Fruit fly (Drosophila melanogaster) whole organism, embryonic: ENCODE results near the gene Leash.
A peak's percentile ranks its signal among the peaks of the same experiment; 100 is the strongest.

Experiments used
- CG10147 ChIP-seq: fragments of 200-800 bp; sonication (Bioruptor generic); optimal IDR thresholded peaks from 2 replicates; lab custom pipeline; 2019; ENCODE audit warnings: missing biosample characterization, mild to moderate bottlenecking, missing genetic modification characterization, moderate library complexity
- CG10462 ChIP-seq: fragments of 200-800 bp; sonication (Bioruptor generic); optimal IDR thresholded peaks from 2 replicates; lab custom pipeline; 2016; ENCODE audit warnings: missing biosample characterization, missing genetic modification characterization
- CG11398 ChIP-seq: fragments of 200-800 bp; sonication (Bioruptor generic); optimal IDR thresholded peaks from 2 replicates; lab custom pipeline; 2016; ENCODE audit warnings: missing biosample characterization, missing genetic modification characterization
- CG11695 ChIP-seq: fragments of 200-800 bp; sonication (Bioruptor generic); IDR thresholded peaks from 3 replicates; pipeline ENCODE4 v1.3.6; 2022; ENCODE audit warnings: missing biosample characterization, missing genetic modification characterization
- CG14014 ChIP-seq: fragments of 200-800 bp; sonication (Bioruptor generic); IDR thresholded peaks from 2 replicates; pipeline ENCODE4 v1.3.6; 2022; ENCODE audit warnings: missing biosample characterization, missing genetic modification characterization
- CG14441 ChIP-seq: fragments of 200-800 bp; sonication (Bioruptor generic); IDR thresholded peaks from 2 replicates; pipeline ENCODE4 v1.3.6; 2022; ENCODE audit warnings: missing biosample characterization, missing genetic modification characterization
- CG14965 ChIP-seq: fragments of 200-800 bp; sonication (Bioruptor generic); optimal IDR thresholded peaks from 2 replicates; lab custom pipeline; 2016; ENCODE audit warnings: missing biosample characterization, missing genetic modification characterization, borderline replicate concordance
- CG15601 ChIP-seq: fragments of 200-800 bp; sonication (Bioruptor generic); optimal IDR thresholded peaks from 3 replicates; lab custom pipeline; 2019; ENCODE audit warnings: missing biosample characterization, mild to moderate bottlenecking, missing genetic modification characterization, moderate library complexity
- CG16779 ChIP-seq: fragments of 200-800 bp; sonication (Bioruptor generic); IDR thresholded peaks from 2 replicates; pipeline ENCODE4 v1.3.6; 2022; ENCODE audit warnings: missing biosample characterization, missing genetic modification characterization
- CG1832 ChIP-seq: fragments of 200-800 bp; sonication (Bioruptor generic); optimal IDR thresholded peaks from 2 replicates; lab custom pipeline; 2017; ENCODE audit warnings: missing biosample characterization, mild to moderate bottlenecking, missing genetic modification characterization, inconsistent platforms
- CG2129 ChIP-seq: fragments of 200-800 bp; sonication (Bioruptor generic); IDR thresholded peaks from 2 replicates; pipeline ENCODE4 v1.3.6; 2022; ENCODE audit warnings: missing biosample characterization, missing genetic modification characterization; ENCODE audit not compliant: partially characterized antibody
- CG2199 ChIP-seq: fragments of 200-800 bp; sonication (Bioruptor generic); IDR thresholded peaks from 3 replicates; pipeline ENCODE4 v1.3.6; 2022; ENCODE audit warnings: missing biosample characterization, missing genetic modification characterization
- CG30431 ChIP-seq: fragments of 200-800 bp; sonication (Bioruptor generic); optimal IDR thresholded peaks from 2 replicates; lab custom pipeline; 2017; ENCODE audit warnings: missing biosample characterization, missing genetic modification characterization
- CG31388 ChIP-seq: fragments of 200-800 bp; sonication (Bioruptor generic); optimal IDR thresholded peaks from 2 replicates; lab custom pipeline; 2016; ENCODE audit warnings: missing biosample characterization, missing genetic modification characterization
- CG32532 ChIP-seq: fragments of 200-800 bp; sonication (Bioruptor generic); IDR thresholded peaks from 2 replicates; pipeline ENCODE4 v1.3.6; 2022; ENCODE audit warnings: missing biosample characterization, missing genetic modification characterization
- CG32767 ChIP-seq: fragments of 200-800 bp; sonication (Bioruptor generic); IDR thresholded peaks from 2 replicates; pipeline ENCODE4 v1.3.6; 2022; ENCODE audit warnings: missing biosample characterization, missing genetic modification characterization
- CG3726 ChIP-seq: fragments of 200-800 bp; sonication (Bioruptor generic); IDR thresholded peaks from 3 replicates; pipeline ENCODE4, ENCODE4 v1.3.6; 2022; ENCODE audit warnings: missing biosample characterization, missing genetic modification characterization
- CG4424 ChIP-seq: fragments of 200-800 bp; sonication (Bioruptor generic); optimal IDR thresholded peaks from 3 replicates; lab custom pipeline; 2016; ENCODE audit warnings: missing biosample characterization, missing genetic modification characterization
- D ChIP-seq, 2 experiments: fragments of 200-800 bp in 1 of 2; fragments of >200 bp in 1 of 2; sonication (Bioruptor generic) in 1 of 2; optimal IDR thresholded peaks; 2 replicates in 1 of 2; 3 replicates in 1 of 2; lab custom pipeline; 2017; ENCODE audit warnings: mild to moderate bottlenecking in 1 of 2, missing biosample characterization in 1 of 2, missing genetic modification characterization in 1 of 2, missing genetic modification reagents in 1 of 2
- Dref ChIP-seq: fragments of 200-800 bp; sonication (Bioruptor generic); IDR thresholded peaks from 2 replicates; pipeline ENCODE4 v1.3.6; 2022; ENCODE audit warnings: missing biosample characterization, missing genetic modification characterization
- ERR ChIP-seq: fragments of 200-800 bp; sonication (Bioruptor generic); optimal IDR thresholded peaks from 2 replicates; lab custom pipeline; 2016; ENCODE audit warnings: missing biosample characterization, missing genetic modification characterization
- Gsc ChIP-seq: fragments of 200-800 bp; sonication (Bioruptor generic); IDR thresholded peaks from 2 replicates; pipeline ENCODE4 v1.3.6; 2022; ENCODE audit warnings: missing biosample characterization, missing genetic modification characterization
- Jarid2 ChIP-seq: fragments of 200-800 bp; sonication (Bioruptor generic); optimal IDR thresholded peaks from 3 replicates; lab custom pipeline; 2017; ENCODE audit warnings: mild to moderate bottlenecking, missing biosample characterization, missing genetic modification reagents, missing genetic modification characterization
- Lhr ChIP-seq: fragments of 200-800 bp; sonication (Bioruptor generic); optimal IDR thresholded peaks from 3 replicates; lab custom pipeline; 2017; ENCODE audit warnings: mild to moderate bottlenecking, missing biosample characterization, missing genetic modification reagents, missing genetic modification characterization
- Myb ChIP-seq: fragments of 200-800 bp; sonication (Bioruptor generic); optimal IDR thresholded peaks from 2 replicates; lab custom pipeline; 2016; ENCODE audit warnings: missing biosample characterization, missing genetic modification characterization
- Neu2 ChIP-seq: fragments of 200-800 bp; sonication (Bioruptor generic); optimal IDR thresholded peaks from 3 replicates; lab custom pipeline; 2016; ENCODE audit warnings: missing biosample characterization, missing genetic modification characterization, borderline replicate concordance
- Nf-YB ChIP-seq: fragments of 200-800 bp; sonication (Bioruptor generic); optimal IDR thresholded peaks from 3 replicates; lab custom pipeline; 2019; ENCODE audit warnings: missing biosample characterization, mild to moderate bottlenecking, missing genetic modification characterization, moderate library complexity
- Oaz ChIP-seq: fragments of 200-800 bp; sonication (Bioruptor generic); IDR thresholded peaks from 2 replicates; pipeline ENCODE4 v1.3.6; 2022; ENCODE audit warnings: missing biosample characterization, missing genetic modification characterization
- Poxn ChIP-seq: fragments of 200-800 bp; sonication (Bioruptor generic); IDR thresholded peaks from 2 replicates; pipeline ENCODE4 v1.3.6; 2022; ENCODE audit warnings: missing biosample characterization, missing genetic modification characterization
- Six4 ChIP-seq: fragments of 200-800 bp; sonication (Bioruptor generic); optimal IDR thresholded peaks from 2 replicates; lab custom pipeline; 2016; ENCODE audit warnings: missing biosample characterization, missing genetic modification characterization
- amos ChIP-seq: fragments of 200-800 bp; sonication (Bioruptor generic); IDR thresholded peaks from 2 replicates; pipeline ENCODE4 v1.3.6; 2022; ENCODE audit warnings: missing biosample characterization, missing genetic modification characterization; ENCODE audit not compliant: partially characterized antibody
- aop ChIP-seq: fragments of 200-800 bp; sonication (Bioruptor generic); IDR thresholded peaks from 2 replicates; pipeline ENCODE4 v1.3.6; 2022; ENCODE audit warnings: missing biosample characterization, missing genetic modification characterization
- ap ChIP-seq: fragments of 200-800 bp; sonication (Bioruptor generic); IDR thresholded peaks from 2 replicates; pipeline ENCODE4 v1.3.6; 2022; ENCODE audit warnings: missing biosample characterization, missing genetic modification characterization
- ato ChIP-seq: fragments of 200-800 bp; sonication (Bioruptor generic); IDR thresholded peaks from 2 replicates; pipeline ENCODE4 v1.3.6; 2022; ENCODE audit warnings: missing biosample characterization, missing genetic modification characterization; ENCODE audit not compliant: partially characterized antibody
- croc ChIP-seq: fragments of 200-800 bp; sonication (Bioruptor generic); conservative IDR thresholded peaks from 3 replicates; pipeline ENCODE4 v1.3.6; 2022; ENCODE audit warnings: missing biosample characterization, missing genetic modification characterization
- da ChIP-seq: fragments of 200-800 bp; sonication (Bioruptor generic); optimal IDR thresholded peaks from 2 replicates; lab custom pipeline; 2016; ENCODE audit warnings: missing biosample characterization, missing genetic modification characterization
- danr ChIP-seq: fragments of 200-800 bp; sonication (Bioruptor generic); IDR thresholded peaks from 2 replicates; pipeline ENCODE4 v1.3.6; 2022; ENCODE audit warnings: missing biosample characterization, missing genetic modification characterization
- dimm ChIP-seq: fragments of 200-800 bp; sonication (Bioruptor generic); IDR thresholded peaks from 2 replicates; pipeline ENCODE4 v1.3.6; 2022; ENCODE audit warnings: missing biosample characterization, missing genetic modification characterization
- fd64A ChIP-seq: fragments of 200-800 bp; sonication (Bioruptor generic); optimal IDR thresholded peaks from 3 replicates; lab custom pipeline; 2018; ENCODE audit warnings: missing biosample characterization, mild to moderate bottlenecking, missing genetic modification characterization
- grau ChIP-seq: fragments of 200-800 bp; optimal IDR thresholded peaks from 3 replicates; lab custom pipeline; 2019; ENCODE audit warnings: missing biosample characterization, mild to moderate bottlenecking, missing genetic modification characterization, moderate library complexity
- ham ChIP-seq: fragments of 200-800 bp; sonication (Bioruptor generic); IDR thresholded peaks from 2 replicates; pipeline ENCODE4 v1.3.6; 2022; ENCODE audit warnings: missing biosample characterization, missing genetic modification characterization
- jumu ChIP-seq: fragments of 200-800 bp; sonication (Bioruptor generic); optimal IDR thresholded peaks from 3 replicates; lab custom pipeline; 2016; ENCODE audit warnings: missing biosample characterization, missing genetic modification characterization
- luna ChIP-seq: fragments of 200-800 bp; sonication (Bioruptor generic); optimal IDR thresholded peaks from 2 replicates; lab custom pipeline; 2016; ENCODE audit warnings: missing biosample characterization, missing genetic modification characterization
- p53 ChIP-seq: fragments of 200-800 bp; sonication (Bioruptor generic); optimal IDR thresholded peaks from 2 replicates; lab custom pipeline; 2016; ENCODE audit warnings: missing biosample characterization, missing genetic modification characterization
- ro ChIP-seq: fragments of 200-800 bp; sonication (Bioruptor generic); IDR thresholded peaks from 2 replicates; pipeline ENCODE4 v1.3.6; 2022; ENCODE audit warnings: missing biosample characterization, missing genetic modification characterization
- seq ChIP-seq: fragments of 200-800 bp; sonication (Bioruptor generic); IDR thresholded peaks from 2 replicates; pipeline ENCODE4 v1.3.6; 2022; ENCODE audit warnings: missing biosample characterization, missing genetic modification characterization
- trem ChIP-seq: fragments of 200-800 bp; optimal IDR thresholded peaks from 3 replicates; lab custom pipeline; 2019; ENCODE audit warnings: missing biosample characterization, mild to moderate bottlenecking, missing genetic modification characterization, moderate library complexity
- twi ChIP-seq: fragments of 200-800 bp; optimal IDR thresholded peaks from 2 replicates; lab custom pipeline; 2019; ENCODE audit warnings: missing biosample characterization, mild to moderate bottlenecking, missing genetic modification characterization, moderate library complexity
- tx ChIP-seq: fragments of 200-800 bp; sonication (Bioruptor generic); optimal IDR thresholded peaks from 2 replicates; lab custom pipeline; 2016; ENCODE audit warnings: missing biosample characterization, missing genetic modification characterization
- yki ChIP-seq: fragments of >200 bp; optimal IDR thresholded peaks from 3 replicates; lab custom pipeline; 2018

Leash gene

dm6 chr3R:10888633-10889519, 3.5 kb downstream of the Leash start (continued):
- TF ChIP-seq CG1832 (GFP tag; lab: Kevin White, UChicago): no peak
- no peak for TF ChIP-seq trem (tag; lab: Kevin White, UChicago)
- 0 out of 3 replicates have a peak, but pooled peaks have one; percentile 6 for TF ChIP-seq CG11695 (GFP tag; lab: Robert Waterston, UW)
- peak; percentile 63; the same call in 1 of the 2 replicates for TF ChIP-seq CG14014 (GFP tag; lab: Robert Waterston, UW)
- TF ChIP-seq tx: no peak
- TF ChIP-seq CG2199 (GFP tag; lab: Robert Waterston, UW): no peak; the same call in 2 of the 3 replicates
- no peak for TF ChIP-seq ro (GFP tag; lab: Robert Waterston, UW)
- TF ChIP-seq danr (GFP tag; lab: Robert Waterston, UW): no peak
- no peak for TF ChIP-seq twi (tag; lab: Kevin White, UChicago)
- peak; percentile 38; the same call in 1 of the 2 replicates for TF ChIP-seq CG14441 (GFP tag; lab: Robert Waterston, UW)
- peak; percentile 28; the same call in 1 of the 2 replicates for TF ChIP-seq CG16779 (GFP tag; lab: Robert Waterston, UW)
- no peak for TF ChIP-seq CG14965 (GFP tag; lab: Kevin White, UChicago)
- TF ChIP-seq Jarid2: peak; percentile 30
- TF ChIP-seq Gsc (GFP tag; lab: Robert Waterston, UW): no peak
- TF ChIP-seq CG31388 (GFP tag; lab: Kevin White, UChicago): no peak
- no peak for TF ChIP-seq da (GFP tag; lab: Kevin White, UChicago)
- TF ChIP-seq ham (GFP tag; lab: Robert Waterston, UW): no peak
- no peak for TF ChIP-seq D (optimal IDR thresholded peaks at IDR 0.05; lab: Kevin White, UChicago)
- TF ChIP-seq D (GFP tag; optimal IDR thresholded peaks at IDR 0.05; lab: Kevin White, UChicago): no peak
- peak; percentile 73 for TF ChIP-seq CG32532
- no peak for TF ChIP-seq ERR
- no peak for TF ChIP-seq CG30431
- no peak for TF ChIP-seq Neu2 (GFP tag; lab: Kevin White, UChicago)
- TF ChIP-seq luna (GFP tag; lab: Kevin White, UChicago): no peak
- no peak for TF ChIP-seq Nf-YB (GFP tag; lab: Kevin White, UChicago)
- TF ChIP-seq jumu (GFP tag; lab: Kevin White, UChicago): no peak
- TF ChIP-seq Myb (GFP tag; lab: Kevin White, UChicago): no peak
- TF ChIP-seq Oaz (GFP tag; lab: Robert Waterston, UW): no peak
- TF ChIP-seq ato (GFP tag; lab: Robert Waterston, UW): no peak
- TF ChIP-seq CG10462 (GFP tag; lab: Kevin White, UChicago): no peak
- TF ChIP-seq Poxn (GFP tag; lab: Robert Waterston, UW): no peak
- no peak for TF ChIP-seq aop
- no peak for TF ChIP-seq Lhr
- peak; percentile 26 for TF ChIP-seq grau (tag; lab: Kevin White, UChicago)
- TF ChIP-seq CG3726: no peak
- TF ChIP-seq yki (lab: Kevin White, UChicago): peak; percentile 83
- TF ChIP-seq CG15601 (tag; lab: Kevin White, UChicago): no peak
- no peak for TF ChIP-seq fd64A (GFP tag; lab: Kevin White, UChicago)
- TF ChIP-seq amos (GFP tag; lab: Robert Waterston, UW): no peak
- peak; percentile 20; the same call in 1 of the 2 replicates for TF ChIP-seq seq (GFP tag; lab: Robert Waterston, UW)
- TF ChIP-seq ap: no peak
- no peak for TF ChIP-seq Six4 (GFP tag; lab: Kevin White, UChicago)
- TF ChIP-seq CG4424 (GFP tag; lab: Kevin White, UChicago): peak; percentile 16
- no peak for TF ChIP-seq CG32767 (GFP tag; lab: Robert Waterston, UW)
- no peak for TF ChIP-seq Dref (GFP tag; lab: Robert Waterston, UW)
- TF ChIP-seq CG2129: no peak
- TF ChIP-seq dimm (GFP tag; lab: Robert Waterston, UW): no peak
- TF ChIP-seq CG10147 (GFP tag; lab: Kevin White, UChicago): peak; percentile 20
- no peak for TF ChIP-seq p53 (GFP tag; lab: Kevin White, UChicago)
- no peak for TF ChIP-seq CG11398 (GFP tag; lab: Kevin White, UChicago)
- TF ChIP-seq croc (GFP tag; lab: Robert Waterston, UW): no peak
